Worm (Caenorhabditis elegans): ENCODE data around the gene C35A5.4.

Gene C35A5.4

ce11 chrV:10496733-10497132 lies at the start of gene C35A5.4:
Gene C35A5.4 (plus strand): TSS chrV:10497033.
- no peak for TF ChIP-seq hmg-4 (GFP tag; optimal IDR thresholded peaks at IDR 0.05)
- no peak for TF ChIP-seq tbx-11 (GFP tag; IDR thresholded peaks at IDR 0.05)
- TF ChIP-seq B0310.2 (tag; optimal IDR thresholded peaks at IDR 0.05) = no peak
- TF ChIP-seq ceh-13 (GFP tag; optimal IDR thresholded peaks at IDR 0.05) = no peak
- TF ChIP-seq F13C5.2 (tag; optimal IDR thresholded peaks at IDR 0.05) = no peak
- TF ChIP-seq ets-7 (tag; optimal IDR thresholded peaks at IDR 0.05) = no peak
- no peak for TF ChIP-seq tra-4 (tag; optimal IDR thresholded peaks at IDR 0.05)
- TF ChIP-seq hnd-1 (tag; optimal IDR thresholded peaks at IDR 0.05) = no peak
- no peak for TF ChIP-seq scrt-1 (GFP tag; IDR thresholded peaks at IDR 0.05)
- TF ChIP-seq sea-1 (GFP tag; conservative IDR thresholded peaks at IDR 0.05) = no peak
- no peak for TF ChIP-seq hmbx-1 (tag; optimal IDR thresholded peaks at IDR 0.05)

- TF ChIP-seq tbx-37 (GFP tag; conservative IDR thresholded peaks at IDR 0.05) = peak; percentile 40
These were observed 46.9 kb upstream of the C35A5.4 start for ce11 chrV:10449947-10450346.

DNA sequence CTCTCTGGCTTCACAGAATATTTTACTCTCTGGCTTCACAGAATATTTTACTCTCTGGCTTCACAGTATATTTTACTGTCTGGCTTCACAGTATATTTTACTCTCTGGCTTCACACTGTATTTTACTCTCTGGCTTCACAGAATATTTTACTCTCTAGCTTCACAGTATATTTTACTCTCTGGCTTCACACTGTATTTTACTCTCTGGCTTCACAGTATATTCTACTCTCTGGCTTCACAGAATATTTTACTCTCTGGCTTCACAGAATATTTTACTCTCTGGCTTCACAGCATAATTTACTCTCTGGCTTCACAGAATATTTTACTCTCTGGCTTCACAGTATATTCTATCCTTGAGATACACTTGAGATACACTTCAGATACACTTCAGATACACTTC lies 46.5 kb upstream of the C35A5.4 start:
- TF ChIP-seq sea-1 (GFP tag; conservative IDR thresholded peaks at IDR 0.05) (0 out of 2 replicates have a peak, but pooled peaks have one; percentile 44), tbx-11 (GFP tag; IDR thresholded peaks at IDR 0.05) (peak; percentile 58; the same call in 1 of the 2 replicates), tbx-37 (GFP tag; conservative IDR thresholded peaks at IDR 0.05) (peak; percentile 77; the same call in 1 of the 2 replicates), flt-1 (GFP tag; IDR thresholded peaks at IDR 0.05) (peak; percentile 71)

DNA sequence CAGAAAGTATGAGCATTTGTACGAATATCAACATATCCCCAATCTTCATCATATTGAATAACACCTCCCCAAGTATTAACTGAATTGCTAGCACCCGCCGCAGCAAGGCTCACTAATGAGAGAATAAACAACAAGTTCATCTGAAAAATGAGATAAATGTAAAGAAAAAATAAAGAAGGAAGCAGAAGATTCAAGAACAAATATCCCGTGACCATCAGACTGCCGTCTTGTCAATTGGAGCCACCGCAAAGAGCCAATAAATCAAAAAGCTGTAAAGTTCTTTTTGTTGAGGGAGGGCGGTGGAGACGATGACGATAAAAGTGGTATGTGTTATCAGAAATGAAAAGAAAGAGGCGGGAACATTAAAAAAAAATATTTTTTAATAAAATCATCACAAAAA lies 43.4 kb upstream of the C35A5.4 start, which contains the start of gene Y32F6A.5:
Gene Y32F6A.5 (minus strand): TSS at position 140 of the 400 bp plus-strand sequence.
- TF ChIP-seq aly-1 (tag; optimal IDR thresholded peaks at IDR 0.05) (no peak), scrt-1 (GFP tag; IDR thresholded peaks at IDR 0.05) (no peak), B0310.2 (tag; optimal IDR thresholded peaks at IDR 0.05) (no peak)

- no peak for TF ChIP-seq hnd-1 (tag; optimal IDR thresholded peaks at IDR 0.05)
- TF ChIP-seq hmbx-1 (tag; optimal IDR thresholded peaks at IDR 0.05) = no peak
- no peak for TF ChIP-seq aly-1 (tag; optimal IDR thresholded peaks at IDR 0.05)
- TF ChIP-seq B0310.2 (tag; optimal IDR thresholded peaks at IDR 0.05) = no peak
- no peak for TF ChIP-seq tbx-11 (GFP tag; IDR thresholded peaks at IDR 0.05)
- TF ChIP-seq pes-1 (GFP tag; IDR thresholded peaks at IDR 0.05) = no peak
- TF ChIP-seq hmg-4 (GFP tag; optimal IDR thresholded peaks at IDR 0.05) = no peak
- TF ChIP-seq tbx-37 (GFP tag; conservative IDR thresholded peaks at IDR 0.05) = no peak
- no peak for TF ChIP-seq scrt-1 (GFP tag; IDR thresholded peaks at IDR 0.05)
- TF ChIP-seq tra-4 (tag; optimal IDR thresholded peaks at IDR 0.05) = no peak
- no peak for TF ChIP-seq flt-1 (GFP tag; IDR thresholded peaks at IDR 0.05)
- no peak for TF ChIP-seq ceh-13 (GFP tag; optimal IDR thresholded peaks at IDR 0.05)
These were observed 39.6 kb upstream of the C35A5.4 start, which contains the start of gene F22E12.1 for ce11 chrV:10457247-10457646. Gene F22E12.1 (minus strand): TSS chrV:10457347.

DNA sequence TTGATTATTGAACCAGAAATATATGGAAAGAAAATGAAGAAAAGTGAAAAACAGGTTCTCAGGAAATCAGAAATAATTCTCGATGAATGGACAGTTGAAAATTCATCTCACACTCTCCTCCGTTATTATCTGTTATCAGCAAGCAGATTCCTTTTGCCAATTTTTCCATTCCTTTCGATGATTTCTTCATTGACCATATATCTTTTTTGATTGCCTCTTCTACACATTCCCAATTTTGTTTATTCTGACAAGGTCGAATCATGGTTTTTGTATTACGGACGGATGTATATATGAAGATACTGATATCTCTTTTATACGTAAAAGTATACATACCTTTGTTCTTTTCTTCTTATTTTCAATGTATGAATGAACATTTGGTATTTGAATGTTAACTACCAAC lies 36.1 kb upstream of the C35A5.4 start:
- TF ChIP-seq ceh-36 (tag; optimal IDR thresholded peaks at IDR 0.05) = no peak
- no peak for TF ChIP-seq tbx-37 (GFP tag; conservative IDR thresholded peaks at IDR 0.05)
- no peak for TF ChIP-seq ama-1 (optimal IDR thresholded peaks at IDR 0.05)
- no peak for TF ChIP-seq B0310.2 (tag; optimal IDR thresholded peaks at IDR 0.05)
- no peak for TF ChIP-seq sea-1 (GFP tag; conservative IDR thresholded peaks at IDR 0.05)
- no peak for TF ChIP-seq ceh-13 (GFP tag; optimal IDR thresholded peaks at IDR 0.05)
- no peak for TF ChIP-seq F13C5.2 (tag; optimal IDR thresholded peaks at IDR 0.05)
- TF ChIP-seq flt-1 (GFP tag; IDR thresholded peaks at IDR 0.05) = no peak
- TF ChIP-seq hmbx-1 (tag; optimal IDR thresholded peaks at IDR 0.05) = no peak
- TF ChIP-seq hnd-1 (tag; optimal IDR thresholded peaks at IDR 0.05) = no peak
- no peak for TF ChIP-seq tra-4 (tag; optimal IDR thresholded peaks at IDR 0.05)
- TF ChIP-seq scrt-1 (GFP tag; IDR thresholded peaks at IDR 0.05) = no peak
- TF ChIP-seq aly-1 (tag; optimal IDR thresholded peaks at IDR 0.05) = no peak
- TF ChIP-seq tbx-11 (GFP tag; IDR thresholded peaks at IDR 0.05) = no peak
- TF ChIP-seq pes-1 (GFP tag; IDR thresholded peaks at IDR 0.05) = no peak
- TF ChIP-seq ets-7 (tag; optimal IDR thresholded peaks at IDR 0.05) = no peak
- TF ChIP-seq hmg-4 (GFP tag; optimal IDR thresholded peaks at IDR 0.05) = no peak

DNA sequence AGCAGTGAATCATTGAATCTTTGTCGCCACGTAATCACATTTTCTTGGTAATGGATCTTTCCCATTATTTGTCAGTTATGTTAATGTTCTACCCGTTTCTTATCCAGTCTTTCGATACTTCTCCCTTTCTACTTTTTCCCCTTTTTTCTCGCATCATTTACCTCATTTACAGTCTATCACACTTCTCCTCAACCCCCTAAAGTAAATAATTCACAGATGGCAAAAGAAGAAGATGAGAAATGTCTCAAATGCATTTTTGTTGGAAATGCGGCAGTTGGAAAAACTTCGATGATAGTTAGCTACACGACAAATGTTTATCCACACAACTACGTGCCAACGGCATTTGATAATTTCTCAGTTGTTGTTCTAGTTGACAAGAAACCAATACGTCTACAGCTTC lies 34.8 kb upstream of the C35A5.4 start, which contains the start of gene chw-1:
Gene chw-1 (plus strand): TSS at position 217 of the 400 bp plus-strand sequence.
- no peak for TF ChIP-seq ets-7 (tag; optimal IDR thresholded peaks at IDR 0.05)
- TF ChIP-seq tbx-37 (GFP tag; conservative IDR thresholded peaks at IDR 0.05) = no peak
- no peak for TF ChIP-seq pes-1 (GFP tag; IDR thresholded peaks at IDR 0.05)
- TF ChIP-seq hmbx-1 (tag; optimal IDR thresholded peaks at IDR 0.05) = no peak
- TF ChIP-seq ceh-13 (GFP tag; optimal IDR thresholded peaks at IDR 0.05) = no peak
- TF ChIP-seq aly-1 (tag; optimal IDR thresholded peaks at IDR 0.05) = no peak
- TF ChIP-seq tbx-11 (GFP tag; IDR thresholded peaks at IDR 0.05) = no peak

ce11 chrV:10463276-10463675 lies 33.6 kb upstream of the C35A5.4 start, which contains the start of gene F22E12.3:
Gene F22E12.3 (minus strand): TSS chrV:10463376.
- TF ChIP-seq ama-1 (optimal IDR thresholded peaks at IDR 0.05) = no peak
- TF ChIP-seq tra-4 (tag; optimal IDR thresholded peaks at IDR 0.05) = no peak
- no peak for TF ChIP-seq ets-7 (tag; optimal IDR thresholded peaks at IDR 0.05)
- TF ChIP-seq F13C5.2 (tag; optimal IDR thresholded peaks at IDR 0.05) = no peak
- no peak for TF ChIP-seq pes-1 (GFP tag; IDR thresholded peaks at IDR 0.05)
- TF ChIP-seq B0310.2 (tag; optimal IDR thresholded peaks at IDR 0.05) = no peak
- TF ChIP-seq hnd-1 (tag; optimal IDR thresholded peaks at IDR 0.05) = no peak
- no peak for TF ChIP-seq aly-1 (tag; optimal IDR thresholded peaks at IDR 0.05)
- no peak for TF ChIP-seq ceh-36 (tag; optimal IDR thresholded peaks at IDR 0.05)
- TF ChIP-seq sea-1 (GFP tag; conservative IDR thresholded peaks at IDR 0.05) = no peak
- no peak for TF ChIP-seq flt-1 (GFP tag; IDR thresholded peaks at IDR 0.05)
- TF ChIP-seq scrt-1 (GFP tag; IDR thresholded peaks at IDR 0.05) = no peak
- TF ChIP-seq hmg-4 (GFP tag; optimal IDR thresholded peaks at IDR 0.05) = no peak
- TF ChIP-seq tbx-11 (GFP tag; IDR thresholded peaks at IDR 0.05) = no peak
- TF ChIP-seq tbx-37 (GFP tag; conservative IDR thresholded peaks at IDR 0.05) = no peak
- TF ChIP-seq ceh-13 (GFP tag; optimal IDR thresholded peaks at IDR 0.05) = no peak
- no peak for TF ChIP-seq hmbx-1 (tag; optimal IDR thresholded peaks at IDR 0.05)
